Worm (Caenorhabditis elegans) whole organism, L1 larva: ENCODE results near the gene fkh-7.

Experiments used
- C16A3.4 ChIP-seq: fragments of 150-350 bp; optimal IDR thresholded peaks from 2 replicates; lab custom pipeline; 2014; ENCODE audit warnings: missing biosample characterization, missing genetic modification characterization
- C34B4.2 ChIP-seq: sonication (generic microtip); optimal IDR thresholded peaks from 2 replicates; lab custom pipeline; 2017; ENCODE audit warnings: mild to moderate bottlenecking, missing genetic modification characterization, missing compliant biosample characterization
- alr-1 ChIP-seq: fragments of 200-800 bp; sonication (Bioruptor generic); optimal IDR thresholded peaks from 2 replicates; lab custom pipeline; 2018; ENCODE audit warnings: borderline replicate concordance, mild to moderate bottlenecking, missing genetic modification characterization, missing compliant biosample characterization
- ama-1 ChIP-seq: fragments of 150-350 bp; optimal IDR thresholded peaks from 2 replicates; lab custom pipeline; 2014
- blmp-1 ChIP-seq: fragments of 150-350 bp; optimal IDR thresholded peaks from 2 replicates; lab custom pipeline; 2014; ENCODE audit warnings: missing biosample characterization, missing genetic modification characterization
- ceh-63 ChIP-seq: fragments of 200-800 bp; sonication (Bioruptor generic); optimal IDR thresholded peaks from 2 replicates; lab custom pipeline; 2018; ENCODE audit warnings: mild to moderate bottlenecking, missing genetic modification characterization, missing compliant biosample characterization
- ceh-8 ChIP-seq: fragments of 200-800 bp; sonication (Bioruptor generic); optimal IDR thresholded peaks from 2 replicates; lab custom pipeline; 2018; ENCODE audit warnings: mild to moderate bottlenecking, missing genetic modification characterization, moderate library complexity, missing compliant biosample characterization
- ceh-90 ChIP-seq: sonication (generic microtip); optimal IDR thresholded peaks from 2 replicates; lab custom pipeline; 2016; ENCODE audit warnings: missing genetic modification characterization, missing compliant biosample characterization
- ces-1 ChIP-seq: fragments of 150-350 bp; optimal IDR thresholded peaks from 2 replicates; lab custom pipeline; 2014; ENCODE audit warnings: missing biosample characterization, missing genetic modification reagents, missing genetic modification characterization
- dpl-1 ChIP-seq, 3 experiments: fragments of 150-350 bp in 2 of 3; sonication (generic microtip) in 1 of 3; optimal IDR thresholded peaks; 2 replicates each; lab custom pipeline; 2014 to 2017; ENCODE audit warnings: missing biosample characterization in 3 of 3, missing genetic modification characterization in 3 of 3, missing genetic modification reagents in 3 of 3
- efl-1 ChIP-seq, 4 experiments: fragments of 150-350 bp; optimal IDR thresholded peaks in 3 of 4; peaks in 1 of 4; 1 replicate in 1 of 4; 2 replicates in 3 of 4; lab custom pipeline; 2014; ENCODE audit warnings: missing biosample characterization in 2 of 4, missing genetic modification characterization in 2 of 4, missing genetic modification reagents in 2 of 4
- egl-13 ChIP-seq: sonication (generic microtip); optimal IDR thresholded peaks from 2 replicates; lab custom pipeline; 2016; ENCODE audit warnings: missing genotype, missing genetic modification reagents, missing genetic modification characterization, missing compliant biosample characterization
- egl-27 ChIP-seq, 2 experiments: fragments of 150-350 bp in 1 of 2; sonication (generic microtip); optimal IDR thresholded peaks; 3 replicates each; lab custom pipeline; 2017 to 2018; ENCODE audit warnings: missing biosample characterization in 2 of 2, missing genetic modification characterization in 2 of 2, missing genetic modification reagents in 2 of 2
- elt-2 ChIP-seq: sonication (generic microtip); optimal IDR thresholded peaks from 2 replicates; lab custom pipeline; 2016; ENCODE audit warnings: missing genetic modification characterization, mild to moderate bottlenecking, inconsistent platforms, missing compliant biosample characterization, missing genetic modification reagents
- elt-3 ChIP-seq, 6 experiments: fragments of 150-350 bp in 1 of 6; sonication (generic microtip); optimal IDR thresholded peaks; 2 replicates each; lab custom pipeline; 2017 to 2018; ENCODE audit warnings: missing biosample characterization in 6 of 6, missing genetic modification characterization in 6 of 6, inconsistent platforms in 1 of 6
- fkh-10 ChIP-seq: sonication (generic microtip); optimal IDR thresholded peaks from 2 replicates; lab custom pipeline; 2017; ENCODE audit warnings: missing biosample characterization, missing genetic modification reagents, missing genetic modification characterization
- grh-1 ChIP-seq: fragments of 200-800 bp; sonication (Bioruptor generic); IDR thresholded peaks from 2 replicates; pipeline ENCODE4 v1.3.6; 2022; ENCODE audit warnings: missing genetic modification reagents, missing genetic modification characterization, missing compliant biosample characterization
- irx-1 ChIP-seq: sonication (generic microtip); optimal IDR thresholded peaks from 2 replicates; lab custom pipeline; 2016; ENCODE audit warnings: missing genetic modification characterization, missing compliant biosample characterization
- isw-1 ChIP-seq: fragments of 200-800 bp; sonication (Bioruptor generic); IDR thresholded peaks from 2 replicates; pipeline ENCODE4 v1.3.6; 2022; ENCODE audit warnings: missing genetic modification characterization, missing compliant biosample characterization
- jun-1 ChIP-seq: fragments of 150-350 bp; optimal IDR thresholded peaks from 2 replicates; lab custom pipeline; 2014; ENCODE audit warnings: missing biosample characterization, missing genetic modification reagents, missing genetic modification characterization
- lin-13 ChIP-seq: fragments of 150-350 bp; optimal IDR thresholded peaks from 2 replicates; lab custom pipeline; 2014; ENCODE audit warnings: missing biosample characterization, missing genetic modification reagents, missing genetic modification characterization
- lin-14 ChIP-seq: fragments of 200-800 bp; sonication (Bioruptor generic); optimal IDR thresholded peaks from 2 replicates; lab custom pipeline; 2018; ENCODE audit warnings: mild to moderate bottlenecking, missing genetic modification characterization, moderate library complexity, missing compliant biosample characterization
- lin-35 ChIP-seq, 2 experiments: fragments of 150-350 bp; optimal IDR thresholded peaks; 2 replicates each; lab custom pipeline; 2014; ENCODE audit warnings: missing biosample characterization in 2 of 2, missing genetic modification characterization in 2 of 2, missing genetic modification reagents in 2 of 2
- lin-39 ChIP-seq: fragments of 150-350 bp; optimal IDR thresholded peaks from 2 replicates; lab custom pipeline; 2014; ENCODE audit warnings: missing biosample characterization, missing genetic modification reagents, missing genetic modification characterization
- lir-3 ChIP-seq: sonication (generic microtip); optimal IDR thresholded peaks from 2 replicates; lab custom pipeline; 2016; ENCODE audit warnings: mild to moderate bottlenecking, missing genetic modification characterization, moderate library complexity, missing compliant biosample characterization; ENCODE audit not compliant: poor library complexity
- lsy-2 ChIP-seq, 2 experiments: fragments of 150-350 bp; optimal IDR thresholded peaks; 2 replicates each; lab custom pipeline; 2014; ENCODE audit warnings: missing biosample characterization in 2 of 2, missing genetic modification characterization in 2 of 2
- mef-2 ChIP-seq: fragments of 150-350 bp; optimal IDR thresholded peaks from 2 replicates; lab custom pipeline; 2014; ENCODE audit warnings: missing biosample characterization, missing genetic modification characterization
- nhr-11 ChIP-seq: fragments of 150-350 bp; optimal IDR thresholded peaks from 2 replicates; lab custom pipeline; 2014; ENCODE audit warnings: missing biosample characterization, missing genetic modification characterization
- nhr-20 ChIP-seq: sonication (generic microtip); optimal IDR thresholded peaks from 2 replicates; lab custom pipeline; 2016; ENCODE audit warnings: mild to moderate bottlenecking, missing genetic modification characterization, missing compliant biosample characterization
- nhr-47 ChIP-seq: sonication (generic microtip); optimal IDR thresholded peaks from 2 replicates; lab custom pipeline; 2016; ENCODE audit warnings: mild to moderate bottlenecking, missing genetic modification characterization, moderate library complexity, missing compliant biosample characterization
- nhr-71 ChIP-seq: sonication (generic microtip); optimal IDR thresholded peaks from 2 replicates; lab custom pipeline; 2016; ENCODE audit warnings: mild to moderate bottlenecking, missing genetic modification characterization, moderate library complexity, missing compliant biosample characterization
- nhr-76 ChIP-seq: sonication (generic microtip); optimal IDR thresholded peaks from 2 replicates; lab custom pipeline; 2017; ENCODE audit warnings: missing biosample characterization, missing genetic modification characterization
- nhr-77 ChIP-seq: fragments of 150-350 bp; optimal IDR thresholded peaks from 2 replicates; lab custom pipeline; 2014; ENCODE audit warnings: missing biosample characterization, missing genetic modification characterization
- nhr-84 ChIP-seq: sonication (generic microtip); optimal IDR thresholded peaks from 2 replicates; lab custom pipeline; 2017; ENCODE audit warnings: missing biosample characterization, missing genetic modification characterization
- nhr-85 ChIP-seq: sonication (generic microtip); peaks from one replicate; lab custom pipeline; 2016; ENCODE audit warnings: missing genetic modification characterization, inconsistent platforms, missing compliant biosample characterization
- snu-23 ChIP-seq: sonication (generic microtip); optimal IDR thresholded peaks from 2 replicates; lab custom pipeline; 2016; ENCODE audit warnings: missing genetic modification characterization, missing compliant biosample characterization
- sox-4 ChIP-seq: sonication (generic microtip); optimal IDR thresholded peaks from 2 replicates; lab custom pipeline; 2016; ENCODE audit warnings: missing genetic modification characterization, missing compliant biosample characterization
- sptf-1 ChIP-seq: fragments of 150-350 bp; optimal IDR thresholded peaks from 2 replicates; lab custom pipeline; 2014; ENCODE audit warnings: missing biosample characterization, missing genetic modification characterization
- sup-37 ChIP-seq: fragments of 200-800 bp; sonication (Bioruptor generic); optimal IDR thresholded peaks from 2 replicates; lab custom pipeline; 2018; ENCODE audit warnings: mild to moderate bottlenecking, missing genetic modification characterization, missing compliant biosample characterization
- tbx-2 ChIP-seq: sonication (generic microtip); optimal IDR thresholded peaks from 2 replicates; lab custom pipeline; 2016; ENCODE audit warnings: missing genetic modification characterization, missing compliant biosample characterization
- unc-130 ChIP-seq: fragments of 150-350 bp; optimal IDR thresholded peaks from 2 replicates; lab custom pipeline; 2017; ENCODE audit warnings: missing biosample characterization, missing genetic modification characterization, inconsistent platforms
- unc-30 ChIP-seq: sonication (generic microtip); optimal IDR thresholded peaks from 2 replicates; lab custom pipeline; 2017; ENCODE audit warnings: missing biosample characterization, missing genetic modification characterization
- vab-15 ChIP-seq: sonication (generic microtip); optimal IDR thresholded peaks from 2 replicates; lab custom pipeline; 2017; ENCODE audit warnings: missing genotype, mild to moderate bottlenecking, missing genetic modification characterization, missing compliant biosample characterization
- zag-1 ChIP-seq: fragments of 150-350 bp; optimal IDR thresholded peaks from 2 replicates; lab custom pipeline; 2014; ENCODE audit warnings: missing biosample characterization, missing genetic modification characterization
- ztf-11 ChIP-seq, 2 experiments: sonication (generic microtip); optimal IDR thresholded peaks; 2 replicates each; lab custom pipeline; 2016 to 2017; ENCODE audit warnings: missing genetic modification characterization in 2 of 2, missing biosample characterization in 1 of 2, missing compliant biosample characterization in 1 of 2

The fkh-7 gene

DNA sequence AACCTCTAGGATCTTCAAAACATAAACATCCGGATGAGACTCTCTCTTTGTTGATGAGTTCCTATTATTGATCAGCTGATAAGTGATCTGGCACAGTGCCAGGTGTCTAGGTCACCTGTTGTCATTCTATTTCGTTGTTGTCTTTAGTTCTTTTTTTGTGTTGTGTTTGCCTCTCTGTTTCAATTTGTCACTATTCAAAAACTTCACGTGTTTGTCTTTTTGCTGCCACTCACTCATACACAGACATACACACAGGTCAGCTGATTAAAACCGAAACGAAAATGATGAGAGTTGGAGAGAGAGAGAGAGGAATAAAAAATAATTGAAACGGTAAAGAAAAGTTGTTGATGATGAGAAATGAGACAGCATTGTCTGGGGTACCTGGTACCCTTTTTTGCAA lies 6.7 kb downstream of the fkh-7 start (continued):
- TF ChIP-seq isw-1 (GFP tag; lab: Robert Waterston, UW) (no peak), ceh-90 (tag; lab: Kevin White, UChicago) (no peak), irx-1 (peak; percentile 89), fkh-10 (GFP tag; lab: Kevin White, UChicago) (no peak), mef-2 (no peak), lin-35 (GFP tag; optimal IDR thresholded peaks at IDR 0.05; lab: Kevin White, UChicago) (peak; percentile 5 to 89), vab-15 (tag; lab: Kevin White, UChicago) (peak; percentile 99), unc-130 (tag; lab: Kevin White, UChicago) (peak; percentile 94), egl-13 (no peak), efl-1 (optimal IDR thresholded peaks at IDR 0.05; lab: Kevin White, UChicago) (peak; percentile 40 to 41), efl-1 (GFP tag; optimal IDR thresholded peaks at IDR 0.05 in 1 of 2; lab: Kevin White, UChicago) (peak; percentile 20 to 94), lin-13 (GFP tag; lab: Kevin White, UChicago) (peak; percentile 82), lsy-2 (tag; optimal IDR thresholded peaks at IDR 0.05; lab: Kevin White, UChicago) (peak; percentile 68 to 86), nhr-47 (tag; lab: Kevin White, UChicago) (peak; percentile 70), jun-1 (peak; percentile 22), nhr-76 (tag; lab: Kevin White, UChicago) (no peak), ces-1 (GFP tag; lab: Kevin White, UChicago) (no peak)

DNA sequence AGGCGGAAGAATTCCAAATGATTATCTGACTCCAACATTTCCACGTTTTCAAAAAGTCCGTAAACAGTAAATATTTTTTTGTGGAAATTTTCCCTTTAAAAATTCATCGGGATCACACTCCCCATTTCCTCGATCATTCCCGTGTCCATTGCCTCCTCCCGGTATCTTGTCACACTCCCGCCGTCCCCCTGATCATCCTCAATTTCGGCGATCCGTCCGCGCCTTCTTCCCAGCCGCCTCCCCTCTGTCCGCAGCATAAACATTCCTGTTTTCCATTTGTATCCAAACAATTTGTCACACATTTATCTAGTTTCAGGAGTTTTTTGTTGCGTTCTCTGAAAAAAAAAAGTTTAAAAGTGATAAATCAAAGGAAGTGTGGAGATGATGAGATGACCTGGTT lies 8.5 kb downstream of the fkh-7 start:
- no peak for TF ChIP-seq lsy-2 (tag; optimal IDR thresholded peaks at IDR 0.05; lab: Kevin White, UChicago)
- no peak for TF ChIP-seq dpl-1 (GFP tag; optimal IDR thresholded peaks at IDR 0.05; lab: Kevin White, UChicago)
- no peak for TF ChIP-seq unc-30 (tag; lab: Kevin White, UChicago)
- TF ChIP-seq mef-2: no peak
- TF ChIP-seq lir-3: no peak
- TF ChIP-seq nhr-11 (tag; lab: Kevin White, UChicago): no peak
- peak; percentile 4 for TF ChIP-seq C16A3.4 (tag; lab: Kevin White, UChicago)
- no peak for TF ChIP-seq egl-27 (tag; optimal IDR thresholded peaks at IDR 0.05; lab: Kevin White, UChicago)
- TF ChIP-seq lin-14 (GFP tag; lab: Kevin White, UChicago): peak; percentile 74
- no peak for TF ChIP-seq elt-2 (tag; lab: Kevin White, UChicago)
- TF ChIP-seq snu-23: no peak
- no peak for TF ChIP-seq lin-13 (GFP tag; lab: Kevin White, UChicago)
- TF ChIP-seq elt-3 (tag; optimal IDR thresholded peaks at IDR 0.05; lab: Kevin White, UChicago): peak in 1 of 6 experiments; percentile 3
- TF ChIP-seq lin-35 (GFP tag; optimal IDR thresholded peaks at IDR 0.05; lab: Kevin White, UChicago): no peak
- no peak for TF ChIP-seq sox-4 (tag; lab: Kevin White, UChicago)
- peak; percentile 83 for TF ChIP-seq nhr-85 (tag; lab: Kevin White, UChicago)
- no peak for TF ChIP-seq sup-37
- TF ChIP-seq blmp-1 (tag; lab: Kevin White, UChicago): peak; percentile 78
- no peak for TF ChIP-seq nhr-20 (tag; lab: Kevin White, UChicago)
- TF ChIP-seq alr-1 (tag; lab: Kevin White, UChicago): no peak
- TF ChIP-seq ama-1 (lab: Kevin White, UChicago): no peak
- no peak for TF ChIP-seq sptf-1 (tag; lab: Kevin White, UChicago)
- no peak for TF ChIP-seq vab-15 (tag; lab: Kevin White, UChicago)
- TF ChIP-seq ceh-8 (GFP tag; lab: Kevin White, UChicago): no peak
- TF ChIP-seq nhr-47 (tag; lab: Kevin White, UChicago): peak; percentile 7
- TF ChIP-seq tbx-2 (tag; lab: Kevin White, UChicago): no peak
- TF ChIP-seq grh-1 (GFP tag; lab: Robert Waterston, UW): no peak
- no peak for TF ChIP-seq egl-13
- no peak for TF ChIP-seq ztf-11 (tag; optimal IDR thresholded peaks at IDR 0.05; lab: Kevin White, UChicago)
- TF ChIP-seq lin-39: no peak
- no peak for TF ChIP-seq C34B4.2 (tag; lab: Kevin White, UChicago)
- TF ChIP-seq zag-1 (tag; lab: Kevin White, UChicago): no peak
- peak; percentile 15 for TF ChIP-seq nhr-71 (tag; lab: Kevin White, UChicago)
- no peak for TF ChIP-seq irx-1
- TF ChIP-seq nhr-77 (tag; lab: Kevin White, UChicago): no peak
- no peak for TF ChIP-seq ceh-63
- TF ChIP-seq nhr-84 (tag; lab: Kevin White, UChicago): no peak
